Fruit fly (Drosophila melanogaster): ENCODE data around the gene CG43082.

DNA sequence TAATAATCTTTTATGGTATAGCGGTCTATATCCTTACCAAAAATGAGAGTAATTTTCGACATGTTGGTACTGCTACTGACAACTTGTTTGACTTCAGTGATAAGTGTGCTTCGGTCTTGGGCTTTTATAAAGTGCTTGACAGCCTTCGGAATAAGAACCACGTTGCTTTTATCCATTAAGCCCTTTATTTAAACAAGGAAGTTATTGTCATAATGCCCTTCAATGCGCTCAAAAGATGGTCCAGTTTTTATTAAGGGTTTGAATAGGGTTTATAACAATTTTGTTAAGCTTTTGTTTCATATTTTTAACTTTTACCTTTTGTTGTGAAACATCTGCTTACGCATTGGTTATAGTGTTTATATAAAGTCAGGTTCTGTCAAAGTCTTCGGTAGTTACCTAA, 9.5 kb upstream of the CG43082 start, which contains the start of the genes Eig71Ec and Eig71Ed:
- TF ChIP-seq CG7045 (GFP tag; optimal IDR thresholded peaks at IDR 0.05), result no peak
- TF ChIP-seq ovo (GFP tag; optimal IDR thresholded peaks at IDR 0.05), result no peak
- no peak for TF ChIP-seq kay (GFP tag; ENCODE audit: borderline replicate concordance)
- no peak for TF ChIP-seq CG7101 (tag; optimal IDR thresholded peaks at IDR 0.05)
- no peak for TF ChIP-seq cic (GFP tag; optimal IDR thresholded peaks at IDR 0.05)
- no peak for TF ChIP-seq Crg-1 (GFP tag; optimal IDR thresholded peaks at IDR 0.05)

Measured in whole organism, adult.